Worm (Caenorhabditis elegans) whole organism, young adult: ENCODE data around the gene C01G10.9.

Experiments used
- F49E8.2 ChIP-seq: sonication (generic microtip); optimal IDR thresholded peaks from 3 replicates; lab custom pipeline; 2017; ENCODE audit warnings: missing genetic modification characterization, mild to moderate bottlenecking, missing compliant biosample characterization, antibody characterized with exemption, moderate library complexity; ENCODE audit not compliant: insufficient read depth
- T26A5.8 ChIP-seq: sonication (generic microtip); optimal IDR thresholded peaks from 2 replicates; lab custom pipeline; 2016; ENCODE audit warnings: missing genetic modification characterization, missing compliant biosample characterization
- Y95B8A.8 ChIP-seq: fragments of 200-800 bp; sonication (Bioruptor generic); IDR thresholded peaks from 2 replicates; pipeline ENCODE4 v1.3.6; 2022; ENCODE audit warnings: missing genetic modification reagents, missing genetic modification characterization, missing compliant biosample characterization
- ZK185.1 ChIP-seq: sonication (generic microtip); optimal IDR thresholded peaks from 2 replicates; lab custom pipeline; 2016; ENCODE audit warnings: mild to moderate bottlenecking, missing genetic modification characterization, missing compliant biosample characterization; ENCODE audit not compliant: poor library complexity, severe bottlenecking
- ama-1 ChIP-seq, 3 experiments: fragments of 150-350 bp in 1 of 3; sonication (generic microtip) in 2 of 3; optimal IDR thresholded peaks; 2 replicates each; lab custom pipeline; 2014 to 2018; ENCODE audit warnings: missing biosample characterization in 2 of 3, missing genetic modification characterization in 2 of 3, missing genetic modification reagents in 2 of 3
- ceh-100 ChIP-seq: fragments of 200-800 bp; sonication (Bioruptor generic); IDR thresholded peaks from 2 replicates; pipeline ENCODE4 v1.3.6; 2022; ENCODE audit warnings: missing genetic modification reagents, missing genetic modification characterization, missing compliant biosample characterization
- egl-44 ChIP-seq: fragments of 200-800 bp; sonication (Bioruptor generic); IDR thresholded peaks from 2 replicates; pipeline ENCODE4 v1.3.6; 2022; ENCODE audit warnings: missing genetic modification reagents, missing genetic modification characterization, missing compliant biosample characterization
- ets-4 ChIP-seq: fragments of 200-800 bp; sonication (Bioruptor generic); optimal IDR thresholded peaks from 2 replicates; lab custom pipeline; 2018; ENCODE audit warnings: mild to moderate bottlenecking, missing genetic modification characterization, missing compliant biosample characterization
- lir-1 ChIP-seq: fragments of 200-800 bp; sonication (Bioruptor generic); conservative IDR thresholded peaks from 2 replicates; pipeline ENCODE4 v1.3.6; 2022; ENCODE audit warnings: missing genetic modification reagents, missing genetic modification characterization, missing compliant biosample characterization
- lsl-1 ChIP-seq: fragments of 200-800 bp; sonication (Bioruptor generic); optimal IDR thresholded peaks from 2 replicates; lab custom pipeline; 2018; ENCODE audit warnings: mild to moderate bottlenecking, missing genetic modification characterization, moderate library complexity, missing compliant biosample characterization
- nfya-1 ChIP-seq: sonication (generic microtip); optimal IDR thresholded peaks from 2 replicates; lab custom pipeline; 2017; ENCODE audit warnings: antibody characterized with exemption, missing compliant biosample characterization, missing genetic modification characterization, borderline replicate concordance; ENCODE audit not compliant: insufficient read depth
- rec-8 ChIP-seq, 2 experiments: sonication (generic microtip); optimal IDR thresholded peaks; 2 replicates each; lab custom pipeline; 2016; ENCODE audit warnings: mild to moderate bottlenecking in 2 of 2, missing genetic modification characterization in 2 of 2, missing genetic modification reagents in 2 of 2, missing genotype in 2 of 2, missing biosample characterization in 1 of 2, missing compliant biosample characterization in 1 of 2, moderate library complexity in 1 of 2
- somi-1 ChIP-seq: fragments of 200-800 bp; sonication (Bioruptor generic); optimal IDR thresholded peaks from 2 replicates; lab custom pipeline; 2018; ENCODE audit warnings: mild to moderate bottlenecking, missing genetic modification characterization, missing compliant biosample characterization
- tlf-1 ChIP-seq: fragments of 200-800 bp; sonication (Bioruptor generic); optimal IDR thresholded peaks from 2 replicates; lab custom pipeline; 2018; ENCODE audit warnings: mild to moderate bottlenecking, missing genetic modification characterization, missing compliant biosample characterization

DNA sequence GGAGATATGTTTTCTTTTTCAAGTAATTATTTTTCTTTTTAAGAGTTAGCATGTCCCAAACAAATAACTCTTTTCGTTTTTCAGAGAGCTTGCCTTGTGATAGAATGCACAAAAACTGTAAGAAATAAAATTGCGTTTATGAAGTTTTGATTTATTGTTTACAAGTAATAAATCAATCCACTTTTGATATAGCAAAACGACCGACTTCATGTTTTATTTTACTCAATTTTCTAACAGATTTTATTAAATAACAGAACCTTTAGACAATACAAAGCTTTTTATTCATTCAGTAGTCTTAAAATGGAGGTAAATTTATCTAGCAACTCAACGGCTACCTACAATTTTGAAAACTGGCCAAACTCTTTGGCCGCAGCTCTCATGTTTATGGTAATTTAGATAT is 12.4 kb downstream of the C01G10.9 start, which contains the start of gene srx-78:
- no peak for TF ChIP-seq ZK185.1
- no peak for TF ChIP-seq tlf-1 (GFP tag; lab: Kevin White, UChicago)
- no peak for TF ChIP-seq lir-1
- TF ChIP-seq T26A5.8, result no peak
- no peak for TF ChIP-seq nfya-1 (tag; lab: Kevin White, UChicago)
- no peak for TF ChIP-seq F49E8.2 (tag; lab: Kevin White, UChicago)
- TF ChIP-seq rec-8 (tag; optimal IDR thresholded peaks at IDR 0.05; lab: Kevin White, UChicago), result no peak
- no peak for TF ChIP-seq lsl-1 (GFP tag; lab: Kevin White, UChicago)
- TF ChIP-seq somi-1 (GFP tag; lab: Kevin White, UChicago), result no peak
- no peak for TF ChIP-seq ets-4 (GFP tag; lab: Kevin White, UChicago)
- no peak for TF ChIP-seq egl-44 (GFP tag; lab: Robert Waterston, UW)
- no peak for TF ChIP-seq ceh-100
- no peak for TF ChIP-seq Y95B8A.8 (GFP tag; lab: Robert Waterston, UW)
- TF ChIP-seq ama-1 (optimal IDR thresholded peaks at IDR 0.05; lab: Kevin White, UChicago), result no peak
- no peak for TF ChIP-seq ama-1 (GFP tag; optimal IDR thresholded peaks at IDR 0.05; lab: Kevin White, UChicago)
